Fruit fly (Drosophila melanogaster) whole organism, embryonic: Measurements from ENCODE around the gene CG14401.

Experiments used
- Antp ChIP-seq: fragments of 200-800 bp; sonication (Bioruptor generic); optimal IDR thresholded peaks from 3 replicates; lab custom pipeline; 2016; ENCODE audit warnings: missing biosample characterization, missing genetic modification characterization
- BtbVII ChIP-seq: fragments of 200-800 bp; sonication (Bioruptor generic); optimal IDR thresholded peaks from 3 replicates; lab custom pipeline; 2017; ENCODE audit warnings: missing biosample characterization, mild to moderate bottlenecking, missing genetic modification characterization
- Bteb2 ChIP-seq: fragments of 200-800 bp; sonication (Bioruptor generic); optimal IDR thresholded peaks from 2 replicates; lab custom pipeline; 2016; ENCODE audit warnings: missing biosample characterization, missing genetic modification characterization
- CG10321 ChIP-seq: fragments of 200-800 bp; sonication (Bioruptor generic); IDR thresholded peaks from 2 replicates; pipeline ENCODE4 v1.3.6; 2022; ENCODE audit warnings: missing biosample characterization, missing genetic modification characterization
- CG12391 ChIP-seq: fragments of 200-800 bp; sonication (Bioruptor generic); optimal IDR thresholded peaks from 3 replicates; lab custom pipeline; 2018; ENCODE audit warnings: missing biosample characterization, mild to moderate bottlenecking, missing genetic modification characterization, moderate library complexity
- CG12769 ChIP-seq: fragments of 200-800 bp; sonication (Bioruptor generic); optimal IDR thresholded peaks from 2 replicates; lab custom pipeline; 2019; ENCODE audit warnings: missing biosample characterization, mild to moderate bottlenecking, missing genetic modification characterization, moderate library complexity
- CG13287 ChIP-seq: fragments of 200-800 bp; sonication (Bioruptor generic); IDR thresholded peaks from 2 replicates; pipeline ENCODE4 v1.3.6; 2022; ENCODE audit warnings: missing biosample characterization, missing genetic modification characterization; ENCODE audit not compliant: partially characterized antibody
- CG16813 ChIP-seq: fragments of 200-800 bp; sonication (Bioruptor generic); IDR thresholded peaks from 3 replicates; pipeline ENCODE4 v1.3.6; 2022; ENCODE audit warnings: missing biosample characterization, missing genetic modification characterization; ENCODE audit not compliant: partially characterized antibody
- CG17829 ChIP-seq: fragments of 200-800 bp; optimal IDR thresholded peaks from 2 replicates; lab custom pipeline; 2019; ENCODE audit warnings: missing biosample characterization, mild to moderate bottlenecking, missing genetic modification characterization, moderate library complexity
- CG4328 ChIP-seq: fragments of 200-800 bp; sonication (Bioruptor generic); optimal IDR thresholded peaks from 3 replicates; lab custom pipeline; 2017; ENCODE audit warnings: missing biosample characterization, missing genetic modification reagents, missing genetic modification characterization
- CG6689 ChIP-seq: fragments of 200-800 bp; sonication (Bioruptor generic); IDR thresholded peaks from 2 replicates; pipeline ENCODE4 v1.3.6; 2022; ENCODE audit warnings: missing biosample characterization, missing genetic modification characterization
- CG6791 ChIP-seq: fragments of 200-800 bp; sonication (Bioruptor generic); IDR thresholded peaks from 3 replicates; pipeline ENCODE4 v1.3.6; 2022; ENCODE audit warnings: missing biosample characterization, missing genetic modification characterization; ENCODE audit not compliant: partially characterized antibody
- CG6813 ChIP-seq: fragments of 200-800 bp; sonication (Bioruptor generic); optimal IDR thresholded peaks from 2 replicates; lab custom pipeline; 2017; ENCODE audit warnings: missing biosample characterization, missing genetic modification characterization, mild to moderate bottlenecking, moderate library complexity, missing genetic modification reagents
- CG7745 ChIP-seq: fragments of 200-800 bp; sonication (Bioruptor generic); optimal IDR thresholded peaks from 2 replicates; lab custom pipeline; 2018; ENCODE audit warnings: missing biosample characterization, mild to moderate bottlenecking, missing genetic modification characterization, moderate library complexity
- CG8478 ChIP-seq: fragments of >200 bp; optimal IDR thresholded peaks from 2 replicates; lab custom pipeline; 2018
- CG9797 ChIP-seq: fragments of 200-800 bp; sonication (Bioruptor generic); optimal IDR thresholded peaks from 3 replicates; lab custom pipeline; 2018; ENCODE audit warnings: missing biosample characterization, mild to moderate bottlenecking, missing genetic modification characterization
- CkIIα-i1 ChIP-seq: fragments of 200-800 bp; sonication (Bioruptor generic); IDR thresholded peaks from 2 replicates; pipeline ENCODE4 v1.3.6; 2022; ENCODE audit warnings: missing biosample characterization, missing genetic modification characterization
- CoRest ChIP-seq: fragments of 200-800 bp; sonication (Bioruptor generic); optimal IDR thresholded peaks from 3 replicates; lab custom pipeline; 2018; ENCODE audit warnings: missing biosample characterization, mild to moderate bottlenecking, missing genetic modification characterization, moderate library complexity
- Dad ChIP-seq: fragments of 200-800 bp; sonication (Bioruptor generic); optimal IDR thresholded peaks from 3 replicates; lab custom pipeline; 2016; ENCODE audit warnings: missing biosample characterization, missing genetic modification characterization
- Ets65A ChIP-seq: fragments of 200-800 bp; sonication (Bioruptor generic); peaks from one replicate; lab custom pipeline; 2016; ENCODE audit warnings: missing biosample characterization, missing genetic modification characterization
- Meics ChIP-seq: fragments of 200-800 bp; sonication (Bioruptor generic); optimal IDR thresholded peaks from 2 replicates; lab custom pipeline; 2017; ENCODE audit warnings: missing biosample characterization, mild to moderate bottlenecking, missing genetic modification characterization
- NFAT ChIP-seq: fragments of 200-800 bp; sonication (Bioruptor generic); IDR thresholded peaks from 2 replicates; pipeline ENCODE4 v1.3.6; 2022; ENCODE audit warnings: missing biosample characterization, missing genetic modification characterization
- NK7.1 ChIP-seq: fragments of 200-800 bp; sonication (Bioruptor generic); optimal IDR thresholded peaks from 3 replicates; lab custom pipeline; 2016; ENCODE audit warnings: missing biosample characterization, missing genetic modification characterization
- Nf-YA ChIP-seq: fragments of 200-800 bp; sonication (Bioruptor generic); IDR thresholded peaks from 2 replicates; pipeline ENCODE4 v1.3.6; 2022; ENCODE audit warnings: missing biosample characterization, missing genetic modification characterization
- Pdp1 ChIP-seq, 2 experiments: fragments of 200-800 bp; sonication (Bioruptor generic); optimal IDR thresholded peaks; 3 replicates each; lab custom pipeline; 2016; ENCODE audit warnings: missing biosample characterization in 2 of 2, missing genetic modification characterization in 2 of 2, mild to moderate bottlenecking in 1 of 2, moderate library complexity in 1 of 2
- bbx ChIP-seq: fragments of 200-800 bp; sonication (Bioruptor generic); IDR thresholded peaks from 2 replicates; pipeline ENCODE4 v1.3.6; 2022; ENCODE audit warnings: missing biosample characterization, missing genetic modification characterization; ENCODE audit not compliant: partially characterized antibody
- cato ChIP-seq: fragments of 200-800 bp; sonication (Bioruptor generic); optimal IDR thresholded peaks from 2 replicates; lab custom pipeline; 2016; ENCODE audit warnings: missing biosample characterization, missing genetic modification characterization, borderline replicate concordance
- caup ChIP-seq: fragments of 200-800 bp; sonication (Bioruptor generic); optimal IDR thresholded peaks from 3 replicates; lab custom pipeline; 2017; ENCODE audit warnings: missing biosample characterization, mild to moderate bottlenecking, missing genetic modification characterization, moderate library complexity; ENCODE audit not compliant: severe bottlenecking
- cg ChIP-seq: fragments of 200-800 bp; sonication (Bioruptor generic); optimal IDR thresholded peaks from 3 replicates; lab custom pipeline; 2019; ENCODE audit warnings: missing biosample characterization, mild to moderate bottlenecking, missing genetic modification characterization, moderate library complexity
- crol ChIP-seq: fragments of 200-800 bp; sonication (Bioruptor generic); IDR thresholded peaks from 2 replicates; pipeline ENCODE4 v1.3.6; 2022; ENCODE audit warnings: missing biosample characterization, missing genetic modification characterization
- dmrt11E ChIP-seq: fragments of 200-800 bp; sonication (Bioruptor generic); optimal IDR thresholded peaks from 3 replicates; lab custom pipeline; 2018; ENCODE audit warnings: missing biosample characterization, mild to moderate bottlenecking, missing genetic modification characterization, moderate library complexity
- dmrt99B ChIP-seq: fragments of 200-800 bp; sonication (Bioruptor generic); optimal IDR thresholded peaks from 2 replicates; lab custom pipeline; 2018; ENCODE audit warnings: missing biosample characterization, mild to moderate bottlenecking, missing genetic modification characterization, moderate library complexity
- dpn ChIP-seq, 2 experiments: fragments of 200-800 bp; sonication (Bioruptor generic); optimal IDR thresholded peaks; 3 replicates each; lab custom pipeline; 2016; ENCODE audit warnings: missing biosample characterization in 2 of 2, missing genetic modification characterization in 2 of 2
- ftz-f1 ChIP-seq: fragments of 200-800 bp; sonication (Bioruptor generic); optimal IDR thresholded peaks from 2 replicates; lab custom pipeline; 2016; ENCODE audit warnings: missing biosample characterization, missing genetic modification characterization
- gce ChIP-seq: fragments of 200-800 bp; sonication (Bioruptor generic); IDR thresholded peaks from 3 replicates; pipeline ENCODE4 v1.3.6; 2022; ENCODE audit warnings: missing biosample characterization, missing genetic modification characterization
- her ChIP-seq: fragments of 200-800 bp; sonication (Bioruptor generic); optimal IDR thresholded peaks from 2 replicates; lab custom pipeline; 2016; ENCODE audit warnings: missing biosample characterization, missing genetic modification characterization
- kah ChIP-seq: fragments of 200-800 bp; sonication (Bioruptor generic); optimal IDR thresholded peaks from 2 replicates; lab custom pipeline; 2018; ENCODE audit warnings: missing biosample characterization, mild to moderate bottlenecking, missing genetic modification characterization
- klu ChIP-seq: fragments of 200-800 bp; sonication (Bioruptor generic); IDR thresholded peaks from 2 replicates; pipeline ENCODE4 v1.3.6; 2022; ENCODE audit warnings: missing biosample characterization, missing genetic modification characterization
- lola ChIP-seq, 3 experiments: fragments of >200 bp in 2 of 3; fragments of 200-800 bp in 1 of 3; sonication (Bioruptor generic) in 1 of 3; optimal IDR thresholded peaks; 2 replicates each; lab custom pipeline; 2017 to 2019; ENCODE audit warnings: missing biosample characterization in 3 of 3, missing genetic modification characterization in 3 of 3, mild to moderate bottlenecking in 1 of 3, moderate library complexity in 1 of 3
- slbo ChIP-seq: fragments of 200-800 bp; sonication (Bioruptor generic); IDR thresholded peaks from 2 replicates; pipeline ENCODE4 v1.3.6; 2022; ENCODE audit warnings: missing biosample characterization, missing genetic modification characterization
- sna ChIP-seq: fragments of 200-800 bp; sonication (Bioruptor generic); IDR thresholded peaks from 2 replicates; pipeline ENCODE4 v1.3.6; 2022; ENCODE audit warnings: missing biosample characterization, missing genetic modification characterization; ENCODE audit not compliant: partially characterized antibody
- ssp ChIP-seq: fragments of 200-800 bp; sonication (Bioruptor generic); IDR thresholded peaks from 2 replicates; pipeline ENCODE4 v1.3.6; 2022; ENCODE audit warnings: missing biosample characterization, missing genetic modification characterization
- sug ChIP-seq: fragments of 200-800 bp; optimal IDR thresholded peaks from 2 replicates; lab custom pipeline; 2019; ENCODE audit warnings: missing biosample characterization, mild to moderate bottlenecking, missing genetic modification characterization, moderate library complexity
- twi ChIP-seq: fragments of 200-800 bp; optimal IDR thresholded peaks from 2 replicates; lab custom pipeline; 2019; ENCODE audit warnings: missing biosample characterization, mild to moderate bottlenecking, missing genetic modification characterization, moderate library complexity
- wek ChIP-seq: fragments of 200-800 bp; sonication (Bioruptor generic); optimal IDR thresholded peaks from 3 replicates; lab custom pipeline; 2018; ENCODE audit warnings: missing biosample characterization, mild to moderate bottlenecking, missing genetic modification characterization, moderate library complexity
- zfh1 ChIP-seq: fragments of 200-800 bp; sonication (Bioruptor generic); IDR thresholded peaks from 3 replicates; pipeline ENCODE4 v1.3.6; 2022; ENCODE audit warnings: missing biosample characterization, missing genetic modification characterization

Gene CG14401

dm6 chr2L:20823196-20824105 is 46.2 kb upstream of the CG14401 start:
- TF ChIP-seq CG13287 (GFP tag; lab: Robert Waterston, UW) (peak; percentile 55), CG9797 (GFP tag; lab: Kevin White, UChicago) (peak; percentile 5), Meics (peak; percentile 33), CG12769 (tag; lab: Kevin White, UChicago) (peak; percentile 94), dmrt99B (tag; lab: Kevin White, UChicago) (peak; percentile 33), CG4328 (GFP tag; lab: Kevin White, UChicago) (peak; percentile 11), sna (GFP tag; lab: Robert Waterston, UW) (peak; percentile 72), caup (peak; percentile 1), cg (GFP tag; lab: Kevin White, UChicago) (peak; percentile 17), twi (peak; percentile 40), Bteb2 (peak; percentile 6), cato (GFP tag; lab: Kevin White, UChicago) (no peak), bbx (GFP tag; lab: Robert Waterston, UW) (peak; percentile 80), sug (tag; lab: Kevin White, UChicago) (peak; percentile 86), CG17829 (peak; percentile 43), NFAT (GFP tag; lab: Robert Waterston, UW) (peak; percentile 43; the same call in 1 of the 2 replicates), BtbVII (GFP tag; lab: Kevin White, UChicago) (no peak), CG12391 (tag; lab: Kevin White, UChicago) (peak; percentile 48), CoRest (tag; lab: Kevin White, UChicago) (peak; percentile 41), her (peak; percentile 37), Pdp1 (GFP tag; optimal IDR thresholded peaks at IDR 0.05; lab: Kevin White, UChicago) (peak in 1 of 2 experiments; percentile 51), CG10321 (peak; percentile 95), Antp (peak; percentile 12), klu (no peak; the same call in 1 of the 2 replicates), CG6791 (GFP tag; lab: Robert Waterston, UW) (peak; percentile 55; the same call in 1 of the 3 replicates), Nf-YA (GFP tag; lab: Robert Waterston, UW) (no peak), crol (GFP tag; lab: Robert Waterston, UW) (0 out of 2 replicates have a peak, but pooled peaks have one; percentile 52), Dad (GFP tag; lab: Kevin White, UChicago) (peak; percentile 16), wek (GFP tag; lab: Kevin White, UChicago) (peak; percentile 33), CG6813 (peak; percentile 29), dmrt11E (peak; percentile 13), dpn (GFP tag; optimal IDR thresholded peaks at IDR 0.05; lab: Kevin White, UChicago) (peak in 1 of 2 experiments; percentile 15), kah (GFP tag; lab: Kevin White, UChicago) (peak; percentile 34), ssp (GFP tag; lab: Robert Waterston, UW) (peak; percentile 29; the same call in 1 of the 2 replicates), Ets65A (GFP tag; lab: Kevin White, UChicago) (peak; percentile 48), slbo (GFP tag; lab: Robert Waterston, UW) (peak; percentile 29; the same call in 1 of the 2 replicates), CG7745 (tag; lab: Kevin White, UChicago) (peak; percentile 3), gce (GFP tag; lab: Robert Waterston, UW) (peak; percentile 59; the same call in 1 of the 3 replicates), zfh1 (peak; percentile 29; the same call in 1 of the 3 replicates), NK7.1 (GFP tag; lab: Kevin White, UChicago) (peak; percentile 6), CG6689 (0 out of 2 replicates have a peak, but pooled peaks have one; percentile 18), CkIIα-i1 (no peak), lola (GFP tag; optimal IDR thresholded peaks at IDR 0.05; lab: Kevin White, UChicago) (peak in 1 of 3 experiments; percentile 53), CG16813 (GFP tag; lab: Robert Waterston, UW) (0 out of 3 replicates have a peak, but pooled peaks have one; percentile 33), CG8478 (lab: Kevin White, UChicago) (peak; percentile 93), ftz-f1 (peak; percentile 66)
